Worm (Caenorhabditis elegans) whole organism, late embryonic: ENCODE data around the gene K08D8.7.

Experiments used
- C08G9.2 ChIP-seq: sonication (generic microtip); optimal IDR thresholded peaks from 2 replicates; lab custom pipeline; 2016; ENCODE audit warnings: mild to moderate bottlenecking, missing genetic modification characterization, moderate library complexity, missing compliant biosample characterization
- C38D4.7 ChIP-seq: fragments of 200-800 bp; sonication (Bioruptor generic); optimal IDR thresholded peaks from 2 replicates; lab custom pipeline; 2018; ENCODE audit warnings: mild to moderate bottlenecking, missing genetic modification characterization, moderate library complexity, missing compliant biosample characterization
- F13H6.1 ChIP-seq: sonication (generic microtip); optimal IDR thresholded peaks from 2 replicates; lab custom pipeline; 2016; ENCODE audit warnings: missing genetic modification characterization, missing compliant biosample characterization
- K02D7.2 ChIP-seq: sonication (generic microtip); optimal IDR thresholded peaks from 2 replicates; lab custom pipeline; 2017; ENCODE audit warnings: mild to moderate bottlenecking, missing genetic modification characterization, missing compliant biosample characterization
- Y22D7AL.16 ChIP-seq: sonication (generic microtip); optimal IDR thresholded peaks from 2 replicates; lab custom pipeline; 2016; ENCODE audit warnings: missing genetic modification characterization, missing compliant biosample characterization
- ceh-2 ChIP-seq: sonication (generic microtip); optimal IDR thresholded peaks from 2 replicates; lab custom pipeline; 2016; ENCODE audit warnings: missing genotype, missing genetic modification characterization, missing compliant biosample characterization
- ceh-22 ChIP-seq: sonication (generic microtip); optimal IDR thresholded peaks from 2 replicates; lab custom pipeline; 2017; ENCODE audit warnings: missing biosample characterization, missing genetic modification characterization
- ceh-24 ChIP-seq: sonication (generic microtip); optimal IDR thresholded peaks from 2 replicates; lab custom pipeline; 2016; ENCODE audit warnings: mild to moderate bottlenecking, missing genetic modification characterization, missing compliant biosample characterization
- ceh-31 ChIP-seq: sonication (generic microtip); optimal IDR thresholded peaks from 2 replicates; lab custom pipeline; 2016; ENCODE audit warnings: missing genetic modification characterization, missing compliant biosample characterization
- ceh-6 ChIP-seq: fragments of 200-800 bp; sonication (Bioruptor generic); optimal IDR thresholded peaks from 2 replicates; lab custom pipeline; 2018; ENCODE audit warnings: mild to moderate bottlenecking, missing genetic modification characterization, missing compliant biosample characterization
- che-1 ChIP-seq: sonication (generic microtip); optimal IDR thresholded peaks from 2 replicates; lab custom pipeline; 2016; ENCODE audit warnings: mild to moderate bottlenecking, missing genetic modification characterization, missing compliant biosample characterization
- dmd-4 ChIP-seq: sonication (generic microtip); optimal IDR thresholded peaks from 2 replicates; lab custom pipeline; 2016; ENCODE audit warnings: borderline replicate concordance, missing genetic modification characterization, missing compliant biosample characterization
- elt-4 ChIP-seq: sonication (generic microtip); optimal IDR thresholded peaks from 2 replicates; lab custom pipeline; 2016; ENCODE audit warnings: missing genetic modification characterization, missing compliant biosample characterization
- eyg-1 ChIP-seq: sonication (generic microtip); optimal IDR thresholded peaks from 2 replicates; lab custom pipeline; 2016; ENCODE audit warnings: missing genotype, missing genetic modification characterization, missing compliant biosample characterization
- fkh-10 ChIP-seq: fragments of 150-350 bp; optimal IDR thresholded peaks from 2 replicates; lab custom pipeline; 2014; ENCODE audit warnings: missing biosample characterization, missing genetic modification reagents, missing genetic modification characterization
- gmeb-2 ChIP-seq: sonication (generic microtip); optimal IDR thresholded peaks from 2 replicates; lab custom pipeline; 2016; ENCODE audit warnings: missing genetic modification characterization, inconsistent platforms, missing compliant biosample characterization
- hlh-15 ChIP-seq: sonication (generic microtip); optimal IDR thresholded peaks from 2 replicates; lab custom pipeline; 2016; ENCODE audit warnings: missing genetic modification characterization, missing compliant biosample characterization
- hlh-30 ChIP-seq: sonication (generic microtip); optimal IDR thresholded peaks from 2 replicates; lab custom pipeline; 2017; ENCODE audit warnings: antibody characterized with exemption, missing genetic modification characterization, missing compliant biosample characterization; ENCODE audit not compliant: insufficient read depth
- hlh-6 ChIP-seq: sonication (generic microtip); optimal IDR thresholded peaks from 2 replicates; lab custom pipeline; 2016; ENCODE audit warnings: missing genotype, missing genetic modification characterization, missing compliant biosample characterization
- lin-11 ChIP-seq: fragments of 200-800 bp; sonication (Bioruptor generic); optimal IDR thresholded peaks from 2 replicates; lab custom pipeline; 2018; ENCODE audit warnings: mild to moderate bottlenecking, missing genetic modification characterization, missing compliant biosample characterization
- madf-2 ChIP-seq: sonication (generic microtip); optimal IDR thresholded peaks from 2 replicates; lab custom pipeline; 2017; ENCODE audit warnings: missing genetic modification characterization, missing compliant biosample characterization
- nhr-232 ChIP-seq: sonication (generic microtip); optimal IDR thresholded peaks from 2 replicates; lab custom pipeline; 2016; ENCODE audit warnings: missing genetic modification characterization, missing compliant biosample characterization
- odd-2 ChIP-seq: sonication (generic microtip); optimal IDR thresholded peaks from 2 replicates; lab custom pipeline; 2017; ENCODE audit warnings: antibody characterized with exemption, mild to moderate bottlenecking, missing genetic modification characterization, missing compliant biosample characterization
- pag-3 ChIP-seq: sonication (generic microtip); optimal IDR thresholded peaks from 2 replicates; lab custom pipeline; 2016; ENCODE audit warnings: missing compliant biosample characterization, missing genetic modification characterization, borderline replicate concordance
- pat-9 ChIP-seq: fragments of 200-800 bp; sonication (Bioruptor generic); optimal IDR thresholded peaks from 2 replicates; lab custom pipeline; 2018; ENCODE audit warnings: mild to moderate bottlenecking, missing genetic modification characterization, moderate library complexity, missing compliant biosample characterization
- pros-1 ChIP-seq: fragments of 150-350 bp; optimal IDR thresholded peaks from 2 replicates; lab custom pipeline; 2014; ENCODE audit warnings: missing biosample characterization, missing genetic modification reagents, missing genetic modification characterization
- ref-2 ChIP-seq: sonication (generic microtip); optimal IDR thresholded peaks from 2 replicates; lab custom pipeline; 2016; ENCODE audit warnings: missing genetic modification characterization, missing compliant biosample characterization
- rnt-1 ChIP-seq: sonication (generic microtip); optimal IDR thresholded peaks from 2 replicates; lab custom pipeline; 2016; ENCODE audit warnings: missing genetic modification characterization, missing compliant biosample characterization
- sdc-2 ChIP-seq: sonication (generic microtip); optimal IDR thresholded peaks from 2 replicates; lab custom pipeline; 2016; ENCODE audit warnings: missing genotype, missing genetic modification characterization, missing compliant biosample characterization
- sox-4 ChIP-seq: sonication (generic microtip); optimal IDR thresholded peaks from 2 replicates; lab custom pipeline; 2017; ENCODE audit warnings: mild to moderate bottlenecking, missing genetic modification characterization, inconsistent platforms, missing compliant biosample characterization
- tbx-2 ChIP-seq: sonication (generic microtip); optimal IDR thresholded peaks from 2 replicates; lab custom pipeline; 2016; ENCODE audit warnings: missing genetic modification characterization, missing compliant biosample characterization
- unc-3 ChIP-seq, 2 experiments: fragments of 200-800 bp in 1 of 2; sonication (Bioruptor generic) in 1 of 2; sonication (generic microtip) in 1 of 2; conservative IDR thresholded peaks in 1 of 2; optimal IDR thresholded peaks in 1 of 2; 2 replicates each; pipeline versions ENCODE4 v1.3.6 to Lab custom; 2016 to 2022; ENCODE audit warnings: missing compliant biosample characterization in 2 of 2, missing genetic modification characterization in 2 of 2, missing genetic modification reagents in 1 of 2

Gene K08D8.7

DNA sequence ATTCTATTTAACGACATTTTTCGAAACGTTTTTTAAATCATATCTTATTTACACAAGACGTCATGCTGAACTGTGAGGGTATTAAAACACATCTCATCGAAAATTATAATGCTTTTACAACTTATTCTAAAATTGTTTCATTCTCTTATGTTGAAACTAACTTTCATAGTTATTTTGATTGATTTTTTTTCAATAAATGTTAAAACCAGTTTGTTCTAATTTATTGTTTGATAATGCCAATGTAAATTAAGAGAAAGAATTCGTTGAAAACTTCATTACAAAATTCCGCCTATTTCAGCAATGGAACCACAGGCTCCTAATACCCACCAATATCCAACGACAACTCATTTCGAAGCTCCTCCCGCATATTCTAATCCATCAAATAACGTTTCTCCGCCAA lies 1.6 kb upstream of the K08D8.7 start, which contains the start of gene K08D8.11:
TSS of gene K08D8.11 (plus strand) at position 301 of the 400 bp plus-strand sequence.
- TF ChIP-seq C08G9.2 (tag; lab: Kevin White, UChicago) (no peak), rnt-1 (tag; lab: Kevin White, UChicago) (no peak), nhr-232 (tag; lab: Kevin White, UChicago) (no peak), odd-2 (tag; lab: Kevin White, UChicago) (no peak), madf-2 (tag; lab: Kevin White, UChicago) (no peak), elt-4 (tag; lab: Kevin White, UChicago) (no peak)

DNA sequence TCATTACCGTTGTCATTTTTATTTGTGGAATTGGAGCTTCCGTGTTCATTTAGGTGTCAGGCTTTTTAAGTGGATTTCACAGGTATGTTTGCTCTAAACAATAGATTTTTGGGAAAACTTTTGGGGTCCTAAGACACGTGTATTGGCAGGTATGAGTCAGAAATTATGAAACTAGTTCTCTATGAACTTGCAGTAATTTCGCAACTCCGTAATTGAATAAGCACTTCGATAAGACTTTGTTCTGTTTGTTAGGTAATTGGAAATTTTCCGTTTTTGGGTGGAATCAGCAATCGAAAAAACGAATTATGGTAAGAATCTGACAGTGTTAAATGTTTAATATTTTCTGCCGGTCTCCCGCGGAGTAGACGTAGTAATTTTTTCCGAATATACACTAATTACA lies 514 bp downstream of the K08D8.7 start:
- TF ChIP-seq Y22D7AL.16 (no peak), C38D4.7 (GFP tag; lab: Kevin White, UChicago) (no peak)
- TF ChIP-seq, all 69 proteins: peak for 0

DNA sequence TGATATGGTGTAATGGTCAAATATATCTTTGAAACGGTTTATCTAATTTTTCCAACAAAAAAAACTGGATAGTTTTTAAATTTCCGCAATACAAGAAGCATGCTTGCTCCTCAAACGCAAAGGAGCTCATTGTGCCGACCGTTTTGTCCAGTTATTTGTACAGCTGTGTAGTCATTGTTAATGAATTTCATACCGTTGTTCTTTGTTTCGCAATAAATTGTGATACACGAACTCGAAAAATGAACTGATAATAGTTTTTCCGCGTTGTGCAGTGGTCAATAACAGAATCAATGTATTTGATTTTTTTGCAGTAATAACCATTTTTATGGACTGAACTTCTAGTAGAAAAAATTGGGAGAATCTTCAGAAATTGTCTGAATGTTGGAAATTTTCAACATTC lies 2.2 kb downstream of the K08D8.7 start:
- TF ChIP-seq pros-1 (tag; lab: Kevin White, UChicago) (no peak), ceh-24 (no peak), sox-4 (no peak), Y22D7AL.16 (no peak), hlh-15 (tag; lab: Kevin White, UChicago) (no peak), tbx-2 (tag; lab: Kevin White, UChicago) (no peak), pag-3 (tag; lab: Kevin White, UChicago) (no peak), rnt-1 (tag; lab: Kevin White, UChicago) (no peak), unc-3 (GFP tag; conservative IDR thresholded peaks at IDR 0.05; lab: Robert Waterston, UW) (no peak), unc-3 (tag; optimal IDR thresholded peaks at IDR 0.05; lab: Kevin White, UChicago) (no peak), elt-4 (tag; lab: Kevin White, UChicago) (no peak), F13H6.1 (tag; lab: Kevin White, UChicago) (no peak), che-1 (tag; lab: Kevin White, UChicago) (no peak)

DNA sequence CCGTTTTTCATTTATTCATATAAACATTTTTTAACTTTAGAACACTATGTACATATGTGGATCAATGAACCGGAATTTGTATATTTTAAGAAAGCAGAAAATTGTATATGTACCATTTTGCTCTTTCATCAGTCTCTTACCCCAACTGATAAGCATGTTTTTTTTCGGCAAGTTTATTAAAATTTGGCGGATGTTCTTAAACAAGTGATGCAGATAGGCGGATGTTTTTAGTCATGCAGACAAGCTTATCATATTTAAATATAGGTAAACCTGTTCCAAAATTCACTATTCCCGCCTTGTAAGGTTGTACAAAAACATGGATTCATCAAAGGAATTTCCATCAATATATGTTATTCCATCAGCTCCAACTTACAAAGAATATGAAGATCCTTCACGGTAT lies 2.8 kb downstream of the K08D8.7 start, which contains the start of gene K08D8.9:
TSS of gene K08D8.9 (plus strand) at position 301 of the 400 bp plus-strand sequence.
- no peak for TF ChIP-seq fkh-10 (GFP tag; lab: Kevin White, UChicago)
- TF ChIP-seq ref-2 (tag; lab: Kevin White, UChicago): no peak
- no peak for TF ChIP-seq eyg-1 (tag; lab: Kevin White, UChicago)

DNA sequence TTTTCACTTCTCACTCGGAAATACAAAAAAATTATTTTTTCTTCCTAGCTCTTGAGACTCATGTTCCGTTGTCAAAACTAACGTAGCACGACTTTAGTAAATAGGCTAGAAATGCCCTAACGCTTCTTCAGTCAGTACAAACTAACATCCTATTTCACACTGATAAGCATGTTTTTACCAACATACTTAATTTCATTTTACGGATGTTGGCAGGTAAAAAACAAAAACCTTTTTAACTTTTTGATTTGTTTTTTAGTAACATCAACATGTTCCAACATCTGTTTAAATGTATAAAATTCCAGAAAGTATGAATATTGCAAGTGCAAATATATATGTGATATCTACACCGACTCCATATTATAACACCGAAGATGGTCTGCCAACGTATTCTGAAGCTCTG lies 3.6 kb downstream of the K08D8.7 start, which contains the start of gene K08D8.10:
TSS of gene K08D8.10 (plus strand) at position 301 of the 400 bp plus-strand sequence.
- no peak for TF ChIP-seq hlh-6 (tag; lab: Kevin White, UChicago)
- TF ChIP-seq ceh-22: no peak
- TF ChIP-seq dmd-4 (tag; lab: Kevin White, UChicago): no peak
- no peak for TF ChIP-seq eyg-1 (tag; lab: Kevin White, UChicago)
- no peak for TF ChIP-seq che-1 (tag; lab: Kevin White, UChicago)
- TF ChIP-seq ceh-2 (tag; lab: Kevin White, UChicago): no peak
- no peak for TF ChIP-seq K02D7.2 (tag; lab: Kevin White, UChicago)
- TF ChIP-seq C38D4.7 (GFP tag; lab: Kevin White, UChicago): no peak
- no peak for TF ChIP-seq ceh-31
- no peak for TF ChIP-seq hlh-30 (tag; lab: Kevin White, UChicago)
- no peak for TF ChIP-seq pat-9 (tag; lab: Kevin White, UChicago)
- no peak for TF ChIP-seq odd-2 (tag; lab: Kevin White, UChicago)
- TF ChIP-seq elt-4 (tag; lab: Kevin White, UChicago): no peak
- TF ChIP-seq tbx-2 (tag; lab: Kevin White, UChicago): no peak
- no peak for TF ChIP-seq gmeb-2 (tag; lab: Kevin White, UChicago)
- no peak for TF ChIP-seq sdc-2
- TF ChIP-seq ceh-6 (GFP tag; lab: Kevin White, UChicago): no peak
- no peak for TF ChIP-seq lin-11 (tag; lab: Kevin White, UChicago)
- TF ChIP-seq, all 69 proteins: peak for 0
